Worm (Caenorhabditis elegans): ENCODE results near the gene fbxb-34.

fbxb-34 gene

ce11 chrII:556185-556584 lies 31.4 kb upstream of the fbxb-34 start, which contains the start of the genes C09E8.1 and C09E8.6:
TSS of gene C09E8.1 (plus strand) at chrII:556485.
TSS of gene C09E8.6 (plus strand) at chrII:556497.
- TF ChIP-seq nhr-77 (tag; optimal IDR thresholded peaks at IDR 0.05) (no peak), unc-39 (tag; optimal IDR thresholded peaks at IDR 0.05) (no peak), sma-9 (GFP tag; optimal IDR thresholded peaks at IDR 0.05) (no peak), sma-9 (tag; optimal IDR thresholded peaks at IDR 0.05) (no peak), unc-62 (GFP tag; optimal IDR thresholded peaks at IDR 0.05) (no peak), ceh-82 (tag; optimal IDR thresholded peaks at IDR 0.05) (no peak), skn-1 (tag; optimal IDR thresholded peaks at IDR 0.05) (no peak), aly-2 (tag; optimal IDR thresholded peaks at IDR 0.05) (no peak), lin-39 (tag; optimal IDR thresholded peaks at IDR 0.05) (no peak), snpc-4 (tag; optimal IDR thresholded peaks at IDR 0.05) (no peak), nhr-23 (tag; optimal IDR thresholded peaks at IDR 0.05) (no peak), lsy-2 (tag; optimal IDR thresholded peaks at IDR 0.05) (no peak), nhr-237 (tag; optimal IDR thresholded peaks at IDR 0.05) (no peak), nhr-6 (tag; optimal IDR thresholded peaks at IDR 0.05) (no peak)

- TF ChIP-seq ceh-16 (tag; optimal IDR thresholded peaks at IDR 0.05) (no peak), sma-3 (GFP tag; optimal IDR thresholded peaks at IDR 0.05) (no peak), lsy-2 (tag; optimal IDR thresholded peaks at IDR 0.05) (no peak), lin-13 (GFP tag; optimal IDR thresholded peaks at IDR 0.05) (no peak), lin-11 (tag; optimal IDR thresholded peaks at IDR 0.05) (no peak), unc-62 (GFP tag; optimal IDR thresholded peaks at IDR 0.05) (no peak), gmeb-1 (tag; optimal IDR thresholded peaks at IDR 0.05) (no peak), Y55F3AM.14 (GFP tag; optimal IDR thresholded peaks at IDR 0.05) (no peak), ama-1 (optimal IDR thresholded peaks at IDR 0.05) (no peak)
Observed at ce11 chrII:568776-569175, 18.9 kb upstream of the fbxb-34 start, which contains the start of gene W08F4.5. TSS of gene W08F4.5 (minus strand) at chrII:568876.

ce11 chrII:572010-572409 lies 15.6 kb upstream of the fbxb-34 start, which contains the start of gene mlt-8:
TSS of gene mlt-8 (minus strand) at chrII:572110.
- TF ChIP-seq zag-1 (tag; optimal IDR thresholded peaks at IDR 0.05) (no peak), sma-9 (GFP tag; optimal IDR thresholded peaks at IDR 0.05) (no peak), sma-9 (tag; optimal IDR thresholded peaks at IDR 0.05) (no peak), unc-62 (GFP tag; optimal IDR thresholded peaks at IDR 0.05) (no peak), skn-1 (tag; optimal IDR thresholded peaks at IDR 0.05) (no peak), unc-55 (GFP tag; optimal IDR thresholded peaks at IDR 0.05) (no peak), mab-5 (tag; optimal IDR thresholded peaks at IDR 0.05) (no peak), mbf-1 (tag; optimal IDR thresholded peaks at IDR 0.05) (no peak), sma-3 (GFP tag; optimal IDR thresholded peaks at IDR 0.05) (no peak)

- TF ChIP-seq F13H6.1 (tag; optimal IDR thresholded peaks at IDR 0.05) (no peak), Y55F3AM.14 (GFP tag; optimal IDR thresholded peaks at IDR 0.05) (no peak), nhr-77 (tag; optimal IDR thresholded peaks at IDR 0.05) (no peak), unc-39 (tag; optimal IDR thresholded peaks at IDR 0.05) (no peak), elt-1 (tag; optimal IDR thresholded peaks at IDR 0.05) (no peak), C34F6.9 (tag; optimal IDR thresholded peaks at IDR 0.05) (no peak), snpc-4 (tag; optimal IDR thresholded peaks at IDR 0.05) (no peak), gmeb-1 (tag; optimal IDR thresholded peaks at IDR 0.05) (no peak), aly-2 (tag; optimal IDR thresholded peaks at IDR 0.05) (no peak)
Observed at ce11 chrII:574064-574463, 13.6 kb upstream of the fbxb-34 start.

ce11 chrII:577632-578031 lies 10.0 kb upstream of the fbxb-34 start, which contains the start of gene W08F4.7:
TSS of gene W08F4.7 (minus strand) at chrII:577732.
- TF ChIP-seq unc-39 (tag; optimal IDR thresholded peaks at IDR 0.05) (no peak), F13H6.1 (tag; optimal IDR thresholded peaks at IDR 0.05) (no peak), nhr-237 (tag; optimal IDR thresholded peaks at IDR 0.05) (no peak), dmd-4 (tag; optimal IDR thresholded peaks at IDR 0.05) (no peak), Y55F3AM.14 (GFP tag; optimal IDR thresholded peaks at IDR 0.05) (no peak), mbf-1 (tag; optimal IDR thresholded peaks at IDR 0.05) (no peak), snpc-4 (tag; optimal IDR thresholded peaks at IDR 0.05) (no peak), lin-39 (tag; optimal IDR thresholded peaks at IDR 0.05) (no peak)

- TF ChIP-seq nhr-21 (tag; optimal IDR thresholded peaks at IDR 0.05) (no peak), ZK546.5 (tag; optimal IDR thresholded peaks at IDR 0.05) (no peak), lin-11 (tag; optimal IDR thresholded peaks at IDR 0.05) (no peak), nhr-10 (tag; optimal IDR thresholded peaks at IDR 0.05) (no peak), dmd-4 (tag; optimal IDR thresholded peaks at IDR 0.05) (no peak), nhr-6 (tag; optimal IDR thresholded peaks at IDR 0.05) (no peak), snpc-4 (tag; optimal IDR thresholded peaks at IDR 0.05) (no peak), lin-39 (tag; optimal IDR thresholded peaks at IDR 0.05) (no peak), Y55F3AM.14 (GFP tag; optimal IDR thresholded peaks at IDR 0.05) (no peak), F13H6.1 (tag; optimal IDR thresholded peaks at IDR 0.05) (no peak), nhr-11 (tag; optimal IDR thresholded peaks at IDR 0.05) (no peak), skn-1 (tag; optimal IDR thresholded peaks at IDR 0.05) (no peak)
Observed at ce11 chrII:578803-579202, 8.8 kb upstream of the fbxb-34 start.

All from whole organism, L2 larva.